Worm (Caenorhabditis elegans) whole organism, early embryonic: ENCODE results near the gene srg-66.

Source experiments
- B0310.2 ChIP-seq: sonication (generic microtip); optimal IDR thresholded peaks from 2 replicates; lab custom pipeline; 2016; ENCODE audit warnings: mild to moderate bottlenecking, missing genetic modification characterization, missing compliant biosample characterization
- F13C5.2 ChIP-seq: sonication (generic microtip); optimal IDR thresholded peaks from 2 replicates; lab custom pipeline; 2017; ENCODE audit warnings: mild to moderate bottlenecking, missing genetic modification characterization, inconsistent platforms, missing compliant biosample characterization
- aly-1 ChIP-seq: sonication (generic microtip); optimal IDR thresholded peaks from 2 replicates; lab custom pipeline; 2016; ENCODE audit warnings: missing genetic modification characterization, missing compliant biosample characterization
- ama-1 ChIP-seq: fragments of 150-350 bp; optimal IDR thresholded peaks from 2 replicates; lab custom pipeline; 2014
- ceh-13 ChIP-seq: fragments of 200-800 bp; sonication (Bioruptor generic); optimal IDR thresholded peaks from 2 replicates; lab custom pipeline; 2018; ENCODE audit warnings: mild to moderate bottlenecking, missing genetic modification characterization, missing compliant biosample characterization
- ceh-36 ChIP-seq: sonication (generic microtip); optimal IDR thresholded peaks from 2 replicates; lab custom pipeline; 2016; ENCODE audit warnings: missing genetic modification characterization, inconsistent platforms, missing compliant biosample characterization
- ets-7 ChIP-seq: sonication (generic microtip); optimal IDR thresholded peaks from 2 replicates; lab custom pipeline; 2016; ENCODE audit warnings: missing genotype, missing genetic modification characterization, missing compliant biosample characterization
- flt-1 ChIP-seq: fragments of 200-800 bp; sonication (Bioruptor generic); IDR thresholded peaks from 2 replicates; pipeline ENCODE4 v1.3.6; 2022; ENCODE audit warnings: missing genetic modification characterization, missing compliant biosample characterization
- hmbx-1 ChIP-seq: sonication (generic microtip); optimal IDR thresholded peaks from 2 replicates; lab custom pipeline; 2016; ENCODE audit warnings: mild to moderate bottlenecking, missing genetic modification characterization, missing compliant biosample characterization
- hmg-4 ChIP-seq: fragments of 200-800 bp; sonication (Bioruptor generic); optimal IDR thresholded peaks from 2 replicates; lab custom pipeline; 2018; ENCODE audit warnings: mild to moderate bottlenecking, missing genetic modification characterization, missing compliant biosample characterization
- hnd-1 ChIP-seq: sonication (generic microtip); optimal IDR thresholded peaks from 2 replicates; lab custom pipeline; 2016; ENCODE audit warnings: missing genetic modification characterization, missing compliant biosample characterization
- pes-1 ChIP-seq: fragments of 200-800 bp; sonication (Bioruptor generic); IDR thresholded peaks from 2 replicates; pipeline ENCODE4 v1.3.6; 2022; ENCODE audit warnings: missing genetic modification reagents, missing genetic modification characterization, missing compliant biosample characterization
- scrt-1 ChIP-seq: fragments of 200-800 bp; sonication (Bioruptor generic); IDR thresholded peaks from 2 replicates; pipeline ENCODE4 v1.3.6; 2022; ENCODE audit warnings: missing genetic modification characterization, missing compliant biosample characterization
- sea-1 ChIP-seq: fragments of 200-800 bp; sonication (Bioruptor generic); conservative IDR thresholded peaks from 2 replicates; pipeline ENCODE4 v1.3.6; 2022; ENCODE audit warnings: missing genetic modification characterization, missing compliant biosample characterization
- tbx-11 ChIP-seq: fragments of 200-800 bp; sonication (Bioruptor generic); IDR thresholded peaks from 2 replicates; pipeline ENCODE4 v1.3.6; 2022; ENCODE audit warnings: missing genetic modification characterization, missing compliant biosample characterization
- tbx-37 ChIP-seq: fragments of 200-800 bp; sonication (Bioruptor generic); conservative IDR thresholded peaks from 2 replicates; pipeline ENCODE4 v1.3.6; 2022; ENCODE audit warnings: missing genetic modification reagents, missing genetic modification characterization, missing compliant biosample characterization
- tra-4 ChIP-seq: sonication (generic microtip); optimal IDR thresholded peaks from 2 replicates; lab custom pipeline; 2017; ENCODE audit warnings: missing genetic modification characterization, missing compliant biosample characterization

srg-66 gene

ce11 chrV:5511720-5512119, 29.5 kb upstream of the srg-66 start:
- TF ChIP-seq ets-7 (tag; lab: Kevin White, UChicago) (no peak), pes-1 (GFP tag; lab: Robert Waterston, UW) (no peak), sea-1 (GFP tag; lab: Robert Waterston, UW) (no peak), hmbx-1 (no peak), scrt-1 (no peak), ama-1 (lab: Kevin White, UChicago) (no peak), hmg-4 (GFP tag; lab: Kevin White, UChicago) (no peak), F13C5.2 (tag; lab: Kevin White, UChicago) (no peak), tra-4 (tag; lab: Kevin White, UChicago) (no peak), flt-1 (GFP tag; lab: Robert Waterston, UW) (no peak), aly-1 (tag; lab: Kevin White, UChicago) (no peak)

DNA sequence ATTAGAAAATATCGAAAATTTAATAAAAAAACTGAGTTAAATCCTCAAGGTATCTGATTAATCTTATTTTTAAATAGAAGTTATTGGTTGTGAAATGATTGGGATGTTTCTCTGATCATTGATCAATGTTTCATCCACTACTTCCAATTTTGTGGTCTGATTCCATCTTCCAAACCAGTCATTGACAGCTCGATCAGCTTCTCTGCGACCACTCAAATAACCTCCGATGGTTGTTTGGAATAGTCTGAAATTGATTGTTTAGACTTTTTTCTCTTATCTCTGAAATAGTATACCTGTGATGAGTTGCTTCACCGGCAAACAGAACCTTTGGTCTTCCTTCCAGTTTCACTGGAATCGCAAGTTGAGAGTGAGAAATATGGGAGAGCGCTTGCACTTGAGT, 27.8 kb upstream of the srg-66 start:
- TF ChIP-seq tbx-11 (GFP tag; lab: Robert Waterston, UW) (no peak), B0310.2 (tag; lab: Kevin White, UChicago) (no peak), sea-1 (GFP tag; lab: Robert Waterston, UW) (no peak), F13C5.2 (tag; lab: Kevin White, UChicago) (no peak), ceh-13 (GFP tag; lab: Kevin White, UChicago) (no peak)

DNA sequence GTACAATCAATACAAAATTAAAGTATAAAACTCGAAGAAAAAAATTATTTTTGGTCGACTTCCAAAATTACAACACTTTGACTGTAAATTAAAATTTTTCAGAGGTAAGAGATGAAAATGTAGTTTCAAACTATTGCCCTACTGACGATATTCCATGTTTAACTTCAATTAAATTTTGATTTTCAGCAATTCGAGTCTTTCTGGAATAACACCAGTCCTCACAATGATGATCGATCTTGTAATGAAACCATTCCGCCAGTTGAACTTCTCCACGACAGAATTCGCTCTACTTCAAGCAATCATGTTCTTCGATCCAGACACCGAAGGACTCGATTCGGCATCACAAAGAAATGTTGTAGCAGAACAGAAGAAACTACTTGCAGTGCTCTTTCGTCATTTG, 26.9 kb upstream of the srg-66 start:
- TF ChIP-seq ceh-13 (GFP tag; lab: Kevin White, UChicago) (no peak), sea-1 (GFP tag; lab: Robert Waterston, UW) (no peak), hmg-4 (GFP tag; lab: Kevin White, UChicago) (no peak), ets-7 (tag; lab: Kevin White, UChicago) (no peak), ama-1 (lab: Kevin White, UChicago) (no peak), hnd-1 (tag; lab: Kevin White, UChicago) (no peak), F13C5.2 (tag; lab: Kevin White, UChicago) (no peak), hmbx-1 (no peak), aly-1 (tag; lab: Kevin White, UChicago) (no peak), scrt-1 (no peak), tbx-37 (GFP tag; lab: Robert Waterston, UW) (no peak)

- TF ChIP-seq tbx-11 (GFP tag; lab: Robert Waterston, UW), result peak; percentile 47; the same call in 1 of the 2 replicates
- TF ChIP-seq B0310.2 (tag; lab: Kevin White, UChicago), result no peak
- TF ChIP-seq scrt-1, result 0 out of 2 replicates have a peak, but pooled peaks have one; percentile 34
- peak; percentile 67 for TF ChIP-seq pes-1 (GFP tag; lab: Robert Waterston, UW)
- no peak for TF ChIP-seq hnd-1 (tag; lab: Kevin White, UChicago)
- TF ChIP-seq ceh-13 (GFP tag; lab: Kevin White, UChicago), result no peak
- TF ChIP-seq ama-1 (lab: Kevin White, UChicago), result no peak
- peak; percentile 49; the same call in 1 of the 2 replicates for TF ChIP-seq flt-1 (GFP tag; lab: Robert Waterston, UW)
- no peak for TF ChIP-seq aly-1 (tag; lab: Kevin White, UChicago)
- peak; percentile 78 for TF ChIP-seq F13C5.2 (tag; lab: Kevin White, UChicago)
- peak; percentile 66; the same call in 1 of the 2 replicates for TF ChIP-seq tbx-37 (GFP tag; lab: Robert Waterston, UW)
- peak; percentile 15 for TF ChIP-seq ceh-36
- no peak for TF ChIP-seq ets-7 (tag; lab: Kevin White, UChicago)
- no peak for TF ChIP-seq hmbx-1
- TF ChIP-seq hmg-4 (GFP tag; lab: Kevin White, UChicago), result peak; percentile 67
- peak; percentile 9 for TF ChIP-seq tra-4 (tag; lab: Kevin White, UChicago)
- 0 out of 2 replicates have a peak, but pooled peaks have one; percentile 9 for TF ChIP-seq sea-1 (GFP tag; lab: Robert Waterston, UW)
Observed at ce11 chrV:5504807-5505442, 22.7 kb upstream of the srg-66 start, which contains the start of the genes dnj-19 and nhr-47. dnj-19 (minus strand) TSS chrV:5504857. nhr-47 (plus strand) TSS chrV:5505253.

- TF ChIP-seq hnd-1 (tag; lab: Kevin White, UChicago) (no peak), ceh-13 (GFP tag; lab: Kevin White, UChicago) (no peak), scrt-1 (no peak), aly-1 (tag; lab: Kevin White, UChicago) (no peak), ceh-36 (no peak), pes-1 (GFP tag; lab: Robert Waterston, UW) (no peak), tra-4 (tag; lab: Kevin White, UChicago) (no peak), flt-1 (GFP tag; lab: Robert Waterston, UW) (no peak), tbx-37 (GFP tag; lab: Robert Waterston, UW) (no peak), hmbx-1 (no peak), ama-1 (lab: Kevin White, UChicago) (no peak), hmg-4 (GFP tag; lab: Kevin White, UChicago) (no peak), tbx-11 (GFP tag; lab: Robert Waterston, UW) (no peak), F13C5.2 (tag; lab: Kevin White, UChicago) (no peak), ets-7 (tag; lab: Kevin White, UChicago) (no peak), sea-1 (GFP tag; lab: Robert Waterston, UW) (no peak), B0310.2 (tag; lab: Kevin White, UChicago) (no peak)
Observed at ce11 chrV:5504295-5504694, 22.1 kb upstream of the srg-66 start.

DNA sequence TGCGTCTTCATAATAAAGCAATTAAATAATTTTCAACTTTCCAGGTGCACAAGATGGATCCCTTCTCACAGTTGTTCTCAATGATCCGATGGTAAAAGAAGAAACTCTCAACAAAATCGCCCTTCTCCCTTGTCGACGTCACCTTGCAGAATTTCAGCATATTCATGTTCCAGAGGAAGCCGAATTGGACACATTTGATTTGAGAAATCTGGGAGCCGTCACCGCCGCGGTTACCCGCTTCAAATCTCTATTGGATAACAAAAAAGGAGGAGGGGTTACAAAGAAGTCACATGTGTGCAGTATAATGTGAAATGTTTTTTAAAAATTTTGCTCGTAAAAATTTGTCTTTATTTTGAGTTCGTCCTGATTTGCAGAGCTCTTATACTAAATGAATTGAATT, 20.5 kb upstream of the srg-66 start:
- TF ChIP-seq ceh-36 (no peak), ceh-13 (GFP tag; lab: Kevin White, UChicago) (no peak), flt-1 (GFP tag; lab: Robert Waterston, UW) (no peak), scrt-1 (no peak), aly-1 (tag; lab: Kevin White, UChicago) (no peak), tra-4 (tag; lab: Kevin White, UChicago) (no peak), tbx-11 (GFP tag; lab: Robert Waterston, UW) (no peak), hnd-1 (tag; lab: Kevin White, UChicago) (no peak), hmbx-1 (no peak), B0310.2 (tag; lab: Kevin White, UChicago) (no peak), tbx-37 (GFP tag; lab: Robert Waterston, UW) (no peak), hmg-4 (GFP tag; lab: Kevin White, UChicago) (no peak)
